Worm (Caenorhabditis elegans) whole organism, L1 larva: ENCODE results near the gene pgp-8.
A peak's percentile ranks its signal among the peaks of the same experiment; 100 is the strongest.

ENCODE experiments used
- C04F5.9 ChIP-seq: sonication (generic microtip); optimal IDR thresholded peaks from 2 replicates; lab custom pipeline; 2016; ENCODE audit warnings: missing genetic modification characterization, missing compliant biosample characterization
- C34B4.2 ChIP-seq: sonication (generic microtip); optimal IDR thresholded peaks from 2 replicates; lab custom pipeline; 2017; ENCODE audit warnings: mild to moderate bottlenecking, missing genetic modification characterization, missing compliant biosample characterization
- F16B12.6 ChIP-seq: fragments of 150-350 bp; optimal IDR thresholded peaks from 2 replicates; lab custom pipeline; 2014; ENCODE audit warnings: missing biosample characterization, missing genetic modification characterization
- Y116A8C.19 ChIP-seq: sonication (generic microtip); optimal IDR thresholded peaks from 2 replicates; lab custom pipeline; 2016; ENCODE audit warnings: missing compliant biosample characterization, missing genetic modification characterization, borderline replicate concordance
- aha-1 ChIP-seq: fragments of 150-350 bp; optimal IDR thresholded peaks from 2 replicates; lab custom pipeline; 2014; ENCODE audit warnings: missing biosample characterization, missing genetic modification characterization
- alr-1 ChIP-seq: fragments of 200-800 bp; sonication (Bioruptor generic); optimal IDR thresholded peaks from 2 replicates; lab custom pipeline; 2018; ENCODE audit warnings: borderline replicate concordance, mild to moderate bottlenecking, missing genetic modification characterization, missing compliant biosample characterization
- ama-1 ChIP-seq: fragments of 150-350 bp; optimal IDR thresholded peaks from 2 replicates; lab custom pipeline; 2014
- ceh-63 ChIP-seq: fragments of 200-800 bp; sonication (Bioruptor generic); optimal IDR thresholded peaks from 2 replicates; lab custom pipeline; 2018; ENCODE audit warnings: mild to moderate bottlenecking, missing genetic modification characterization, missing compliant biosample characterization
- ceh-82 ChIP-seq, 3 experiments: fragments of 150-350 bp in 1 of 3; sonication (generic microtip) in 2 of 3; optimal IDR thresholded peaks; 2 replicates each; lab custom pipeline; 2014 to 2017; ENCODE audit warnings: missing biosample characterization in 3 of 3, missing genetic modification characterization in 3 of 3
- efl-1 ChIP-seq, 4 experiments: fragments of 150-350 bp; optimal IDR thresholded peaks in 3 of 4; peaks in 1 of 4; 1 replicate in 1 of 4; 2 replicates in 3 of 4; lab custom pipeline; 2014; ENCODE audit warnings: missing biosample characterization in 2 of 4, missing genetic modification characterization in 2 of 4, missing genetic modification reagents in 2 of 4
- elt-3 ChIP-seq, 6 experiments: fragments of 150-350 bp in 1 of 6; sonication (generic microtip); optimal IDR thresholded peaks; 2 replicates each; lab custom pipeline; 2017 to 2018; ENCODE audit warnings: missing biosample characterization in 6 of 6, missing genetic modification characterization in 6 of 6, inconsistent platforms in 1 of 6
- fkh-8 ChIP-seq: sonication (generic microtip); optimal IDR thresholded peaks from 2 replicates; lab custom pipeline; 2016; ENCODE audit warnings: mild to moderate bottlenecking, missing genetic modification characterization, missing compliant biosample characterization
- hlh-17 ChIP-seq: fragments of 200-800 bp; sonication (Bioruptor generic); optimal IDR thresholded peaks from 2 replicates; lab custom pipeline; 2018; ENCODE audit warnings: missing genetic modification characterization, mild to moderate bottlenecking, missing compliant biosample characterization, moderate library complexity, borderline replicate concordance
- hlh-4 ChIP-seq: sonication (generic microtip); optimal IDR thresholded peaks from 2 replicates; lab custom pipeline; 2016; ENCODE audit warnings: mild to moderate bottlenecking, missing genetic modification characterization, missing compliant biosample characterization
- hpl-2 ChIP-seq: fragments of 150-350 bp; optimal IDR thresholded peaks from 2 replicates; lab custom pipeline; 2014; ENCODE audit warnings: missing biosample characterization, missing genetic modification reagents, missing genetic modification characterization
- irx-1 ChIP-seq: sonication (generic microtip); optimal IDR thresholded peaks from 2 replicates; lab custom pipeline; 2016; ENCODE audit warnings: missing genetic modification characterization, missing compliant biosample characterization
- isw-1 ChIP-seq: fragments of 200-800 bp; sonication (Bioruptor generic); IDR thresholded peaks from 2 replicates; pipeline ENCODE4 v1.3.6; 2022; ENCODE audit warnings: missing genetic modification characterization, missing compliant biosample characterization
- lin-39 ChIP-seq: fragments of 150-350 bp; optimal IDR thresholded peaks from 2 replicates; lab custom pipeline; 2014; ENCODE audit warnings: missing biosample characterization, missing genetic modification reagents, missing genetic modification characterization
- lir-3 ChIP-seq: sonication (generic microtip); optimal IDR thresholded peaks from 2 replicates; lab custom pipeline; 2016; ENCODE audit warnings: mild to moderate bottlenecking, missing genetic modification characterization, moderate library complexity, missing compliant biosample characterization; ENCODE audit not compliant: poor library complexity
- lsy-2 ChIP-seq, 2 experiments: fragments of 150-350 bp; optimal IDR thresholded peaks; 2 replicates each; lab custom pipeline; 2014; ENCODE audit warnings: missing biosample characterization in 2 of 2, missing genetic modification characterization in 2 of 2
- nhr-19 ChIP-seq: fragments of 200-800 bp; sonication (Bioruptor generic); conservative IDR thresholded peaks from 2 replicates; pipeline ENCODE4 v1.3.6; 2022; ENCODE audit warnings: missing genetic modification characterization, missing compliant biosample characterization
- nhr-71 ChIP-seq: sonication (generic microtip); optimal IDR thresholded peaks from 2 replicates; lab custom pipeline; 2016; ENCODE audit warnings: mild to moderate bottlenecking, missing genetic modification characterization, moderate library complexity, missing compliant biosample characterization
- nhr-76 ChIP-seq: sonication (generic microtip); optimal IDR thresholded peaks from 2 replicates; lab custom pipeline; 2017; ENCODE audit warnings: missing biosample characterization, missing genetic modification characterization
- nhr-84 ChIP-seq: sonication (generic microtip); optimal IDR thresholded peaks from 2 replicates; lab custom pipeline; 2017; ENCODE audit warnings: missing biosample characterization, missing genetic modification characterization
- nhr-90 ChIP-seq: sonication (generic microtip); optimal IDR thresholded peaks from 2 replicates; lab custom pipeline; 2016; ENCODE audit warnings: mild to moderate bottlenecking, missing genetic modification characterization, missing compliant biosample characterization; ENCODE audit not compliant: poor library complexity
- sptf-1 ChIP-seq: fragments of 150-350 bp; optimal IDR thresholded peaks from 2 replicates; lab custom pipeline; 2014; ENCODE audit warnings: missing biosample characterization, missing genetic modification characterization
- swsn-7 ChIP-seq: sonication (generic microtip); optimal IDR thresholded peaks from 2 replicates; lab custom pipeline; 2016; ENCODE audit warnings: missing genetic modification characterization, missing compliant biosample characterization
- tbx-2 ChIP-seq: sonication (generic microtip); optimal IDR thresholded peaks from 2 replicates; lab custom pipeline; 2016; ENCODE audit warnings: missing genetic modification characterization, missing compliant biosample characterization
- tlp-1 ChIP-seq: fragments of 150-350 bp; optimal IDR thresholded peaks from 2 replicates; lab custom pipeline; 2014; ENCODE audit warnings: missing biosample characterization, missing genetic modification characterization
- unc-130 ChIP-seq: fragments of 150-350 bp; optimal IDR thresholded peaks from 2 replicates; lab custom pipeline; 2017; ENCODE audit warnings: missing biosample characterization, missing genetic modification characterization, inconsistent platforms
- unc-62 ChIP-seq: fragments of 150-350 bp; optimal IDR thresholded peaks from 2 replicates; lab custom pipeline; 2014; ENCODE audit warnings: missing biosample characterization, missing genetic modification reagents, missing genetic modification characterization
- unc-86 ChIP-seq: sonication (generic microtip); optimal IDR thresholded peaks from 2 replicates; lab custom pipeline; 2016; ENCODE audit warnings: missing genetic modification characterization, missing compliant biosample characterization
- vab-15 ChIP-seq: sonication (generic microtip); optimal IDR thresholded peaks from 2 replicates; lab custom pipeline; 2017; ENCODE audit warnings: missing genotype, mild to moderate bottlenecking, missing genetic modification characterization, missing compliant biosample characterization
- zip-4 ChIP-seq: fragments of 200-800 bp; sonication (Bioruptor generic); optimal IDR thresholded peaks from 2 replicates; lab custom pipeline; 2018; ENCODE audit warnings: mild to moderate bottlenecking, missing genetic modification characterization, moderate library complexity, missing compliant biosample characterization
- ztf-11 ChIP-seq, 2 experiments: sonication (generic microtip); optimal IDR thresholded peaks; 2 replicates each; lab custom pipeline; 2016 to 2017; ENCODE audit warnings: missing genetic modification characterization in 2 of 2, missing biosample characterization in 1 of 2, missing compliant biosample characterization in 1 of 2
- ztf-4 ChIP-seq: fragments of 150-350 bp; optimal IDR thresholded peaks from 2 replicates; lab custom pipeline; 2014; ENCODE audit warnings: missing biosample characterization, missing genetic modification characterization

Gene pgp-8

DNA sequence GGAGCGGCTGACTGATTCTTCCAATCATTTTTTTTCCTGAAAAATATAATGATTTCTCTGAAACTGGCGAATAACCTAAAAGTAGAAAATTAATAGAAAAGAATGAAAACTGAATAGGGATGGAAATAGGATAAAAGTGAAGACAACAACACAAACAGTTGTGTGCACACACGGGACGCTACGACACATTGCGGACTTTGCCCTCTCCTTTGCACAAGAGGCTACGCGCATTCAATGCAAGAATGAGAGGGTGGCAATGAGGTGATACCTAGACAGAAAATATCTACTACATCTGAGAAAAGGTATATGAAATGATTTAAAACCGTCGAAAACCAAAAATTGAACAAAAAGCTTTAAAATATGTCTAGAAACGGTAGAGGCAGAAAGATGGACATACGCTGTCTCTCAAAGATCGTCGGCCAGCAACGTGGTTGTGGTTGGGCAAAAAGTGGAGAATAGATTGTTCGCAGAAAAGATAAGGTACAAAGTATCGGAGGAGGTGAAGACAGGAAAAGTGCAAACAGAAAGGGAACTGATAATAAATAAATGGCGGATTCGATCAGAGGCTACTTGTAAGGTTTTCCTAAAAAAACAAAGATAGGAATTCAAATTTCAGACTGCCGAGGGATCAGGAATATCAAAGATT, 36.0 kb upstream of the pgp-8 start, which contains the start of gene suca-1 (continued):
- no peak for TF ChIP-seq tlp-1 (tag; lab: Kevin White, UChicago)

- no peak for TF ChIP-seq C34B4.2 (tag; lab: Kevin White, UChicago)
- TF ChIP-seq ztf-4 (tag; lab: Kevin White, UChicago) = no peak
- no peak for TF ChIP-seq sptf-1 (tag; lab: Kevin White, UChicago)
- TF ChIP-seq alr-1 = no peak
- TF ChIP-seq nhr-84 (tag; lab: Kevin White, UChicago) = no peak
- TF ChIP-seq unc-62 = no peak
- TF ChIP-seq F16B12.6 (tag; lab: Kevin White, UChicago) = no peak
- TF ChIP-seq nhr-71 (tag; lab: Kevin White, UChicago) = no peak
- no peak for TF ChIP-seq irx-1
- TF ChIP-seq tlp-1 (tag; lab: Kevin White, UChicago) = no peak
- TF ChIP-seq, all 84 proteins: peak for 0
Observed at ce11 chrX:10896498-10896897, 32.3 kb upstream of the pgp-8 start, which contains the start of gene haly-1. haly-1 (minus strand) TSS chrX:10896598.

DNA sequence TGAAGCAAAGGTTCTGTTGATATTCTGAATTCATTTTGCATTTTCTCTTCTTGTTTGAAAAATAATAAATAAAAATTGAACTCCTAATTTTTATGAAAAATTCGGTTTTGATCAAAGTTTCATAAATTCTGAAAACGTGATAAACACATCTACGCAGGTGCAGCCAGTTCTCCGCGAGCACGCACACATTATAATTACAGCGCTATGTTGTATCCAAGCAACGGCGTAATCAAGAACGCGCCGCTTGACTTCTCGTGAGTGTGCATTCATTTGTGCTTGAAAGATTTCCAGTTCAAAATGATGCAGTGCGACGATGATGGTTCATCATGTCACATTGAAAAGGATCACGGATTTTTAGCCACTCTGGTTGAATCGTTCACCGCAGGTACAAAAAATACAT, 27.7 kb upstream of the pgp-8 start, which contains the start of gene F47B10.3:
Gene F47B10.3, plus strand, starts transcription at position 301 of the 400 bp plus-strand sequence.
- no peak for TF ChIP-seq ceh-82 (tag; optimal IDR thresholded peaks at IDR 0.05; lab: Kevin White, UChicago)
- TF ChIP-seq fkh-8 (tag; lab: Kevin White, UChicago) = peak; percentile 25
- no peak for TF ChIP-seq efl-1 (optimal IDR thresholded peaks at IDR 0.05; lab: Kevin White, UChicago)
- peak in 1 of 2 experiments; percentile 67 for TF ChIP-seq efl-1 (GFP tag; optimal IDR thresholded peaks at IDR 0.05 in 1 of 2; lab: Kevin White, UChicago)
- no peak for TF ChIP-seq vab-15 (tag; lab: Kevin White, UChicago)
- no peak for TF ChIP-seq tbx-2 (tag; lab: Kevin White, UChicago)
- no peak for TF ChIP-seq nhr-19
- TF ChIP-seq nhr-76 = no peak

DNA sequence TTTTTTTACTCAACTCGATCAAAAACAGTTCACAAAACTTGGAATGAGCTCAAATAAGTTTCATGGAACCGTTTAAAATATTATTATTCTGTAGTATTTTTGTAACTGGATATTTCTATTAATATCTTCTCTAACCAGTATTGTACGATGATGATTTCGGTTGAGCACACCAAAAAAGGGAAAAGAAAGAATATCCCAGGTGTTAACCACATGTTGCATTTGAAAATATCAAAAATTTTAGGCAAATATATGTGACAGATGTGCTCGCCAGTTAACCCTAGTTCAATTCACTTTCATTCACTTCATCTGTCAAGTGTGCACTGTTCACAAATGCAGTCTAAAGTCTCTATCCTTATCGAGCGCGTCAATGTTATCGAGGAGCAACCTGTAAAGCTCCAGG, 26.7 kb upstream of the pgp-8 start, which contains the start of gene F47B10.4:
Gene F47B10.4, plus strand, starts transcription at position 301 of the 400 bp plus-strand sequence.
- TF ChIP-seq ama-1 (lab: Kevin White, UChicago) (no peak), isw-1 (no peak), ztf-11 (tag; optimal IDR thresholded peaks at IDR 0.05; lab: Kevin White, UChicago) (no peak), nhr-90 (tag; lab: Kevin White, UChicago) (no peak), swsn-7 (tag; lab: Kevin White, UChicago) (no peak), lsy-2 (tag; optimal IDR thresholded peaks at IDR 0.05; lab: Kevin White, UChicago) (no peak), aha-1 (tag; lab: Kevin White, UChicago) (no peak), hlh-4 (tag; lab: Kevin White, UChicago) (no peak), vab-15 (tag; lab: Kevin White, UChicago) (no peak), ceh-63 (GFP tag; lab: Kevin White, UChicago) (no peak), unc-86 (tag; lab: Kevin White, UChicago) (no peak), elt-3 (tag; optimal IDR thresholded peaks at IDR 0.05; lab: Kevin White, UChicago) (no peak), zip-4 (GFP tag; lab: Kevin White, UChicago) (no peak), lir-3 (tag; lab: Kevin White, UChicago) (no peak), hpl-2 (GFP tag; lab: Kevin White, UChicago) (no peak), Y116A8C.19 (tag; lab: Kevin White, UChicago) (no peak), hlh-17 (GFP tag; lab: Kevin White, UChicago) (no peak), lin-39 (tag; lab: Kevin White, UChicago) (no peak), unc-130 (no peak), C04F5.9 (tag; lab: Kevin White, UChicago) (no peak)
